Worm (Caenorhabditis elegans) whole organism, L2 larva: ENCODE results near the gene C23H3.5.

Source experiments
- ceh-82 ChIP-seq: fragments of 150-350 bp; optimal IDR thresholded peaks from 2 replicates; lab custom pipeline; 2014; ENCODE audit warnings: missing biosample characterization, missing genetic modification characterization
- lin-39 ChIP-seq: fragments of 150-350 bp; optimal IDR thresholded peaks from 2 replicates; lab custom pipeline; 2014; ENCODE audit warnings: missing biosample characterization, missing genetic modification reagents, missing genetic modification characterization
- nhr-77 ChIP-seq: fragments of 150-350 bp; optimal IDR thresholded peaks from 2 replicates; lab custom pipeline; 2014; ENCODE audit warnings: missing biosample characterization, missing genetic modification characterization
- skn-1 ChIP-seq: sonication (generic microtip); optimal IDR thresholded peaks from 2 replicates; lab custom pipeline; 2017; ENCODE audit warnings: missing biosample characterization, missing genetic modification characterization
- ztf-4 ChIP-seq: fragments of 150-350 bp; optimal IDR thresholded peaks from 2 replicates; lab custom pipeline; 2014; ENCODE audit warnings: missing biosample characterization, missing genetic modification characterization

DNA sequence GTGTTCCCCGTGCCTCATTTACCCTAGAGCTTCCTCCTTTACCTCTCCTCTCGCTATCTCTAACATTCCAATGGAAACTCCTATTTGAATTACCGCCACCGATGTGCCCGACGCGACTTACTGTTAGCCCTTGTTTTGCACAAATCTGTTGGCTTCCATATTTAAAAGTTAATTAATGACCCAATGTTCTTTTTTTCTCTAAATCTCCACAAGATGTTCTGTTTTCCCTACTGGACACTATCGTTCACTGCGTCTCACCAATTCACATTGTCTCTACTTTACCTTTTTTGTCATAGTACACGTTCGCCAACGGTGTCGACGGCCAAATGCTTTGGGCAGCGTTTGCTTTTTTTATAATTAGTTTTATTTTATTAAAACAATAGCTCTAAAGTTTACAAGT is 46.8 kb upstream of the C23H3.5 start:
- TF ChIP-seq ztf-4 (tag; lab: Kevin White, UChicago) (no peak), ceh-82 (tag; lab: Kevin White, UChicago) (no peak), nhr-77 (tag; lab: Kevin White, UChicago) (no peak), skn-1 (tag; lab: Kevin White, UChicago) (no peak), lin-39 (tag; lab: Kevin White, UChicago) (no peak)
